Worm (Caenorhabditis elegans) whole organism, mixed stage, embryonic: Measurements from ENCODE around the gene irld-62.

Source experiments
- cnd-1 ChIP-seq: fragments of 200-800 bp; sonication (Bioruptor generic); optimal IDR thresholded peaks from 2 replicates; lab custom pipeline; 2018; ENCODE audit warnings: mild to moderate bottlenecking, missing genetic modification characterization, missing compliant biosample characterization
- drap-1 ChIP-seq: fragments of 200-800 bp; sonication (Bioruptor generic); optimal IDR thresholded peaks from 3 replicates; lab custom pipeline; 2018; ENCODE audit warnings: mild to moderate bottlenecking, missing genetic modification characterization, missing compliant biosample characterization
- mep-1 ChIP-seq: fragments of 150-350 bp; optimal IDR thresholded peaks from 2 replicates; lab custom pipeline; 2017; ENCODE audit warnings: missing biosample characterization, missing genetic modification reagents, missing genetic modification characterization, inconsistent platforms
- nhr-2 ChIP-seq: fragments of 150-350 bp; optimal IDR thresholded peaks from 2 replicates; lab custom pipeline; 2014; ENCODE audit warnings: missing biosample characterization, missing genetic modification characterization
- nhr-28 ChIP-seq: fragments of 150-350 bp; optimal IDR thresholded peaks from 2 replicates; lab custom pipeline; 2014; ENCODE audit warnings: missing biosample characterization, missing genetic modification characterization
- sem-2 ChIP-seq: fragments of 200-800 bp; sonication (Bioruptor generic); optimal IDR thresholded peaks from 2 replicates; lab custom pipeline; 2018; ENCODE audit warnings: mild to moderate bottlenecking, missing genetic modification characterization, missing compliant biosample characterization
- snpc-4 ChIP-seq: fragments of 150-350 bp; optimal IDR thresholded peaks from 2 replicates; lab custom pipeline; 2014; ENCODE audit warnings: missing biosample characterization, missing genetic modification characterization
- unc-120 ChIP-seq: sonication (generic microtip); optimal IDR thresholded peaks from 2 replicates; lab custom pipeline; 2017; ENCODE audit warnings: missing genetic modification characterization, missing compliant biosample characterization; ENCODE audit not compliant: poor library complexity, severe bottlenecking
- unc-39 ChIP-seq: fragments of 150-350 bp; optimal IDR thresholded peaks from 2 replicates; lab custom pipeline; 2014; ENCODE audit warnings: missing biosample characterization, missing genetic modification characterization
- unc-62 ChIP-seq: fragments of 150-350 bp; optimal IDR thresholded peaks from 2 replicates; lab custom pipeline; 2014; ENCODE audit warnings: missing biosample characterization, missing genetic modification reagents, missing genetic modification characterization
- ztf-11 ChIP-seq: fragments of 150-350 bp; optimal IDR thresholded peaks from 2 replicates; lab custom pipeline; 2014; ENCODE audit warnings: missing biosample characterization, missing genetic modification characterization

ce11 chrV:15285984-15286383 is 24.9 kb upstream of the irld-62 start:
- no peak for TF ChIP-seq unc-62 (GFP tag; lab: Kevin White, UChicago)
- TF ChIP-seq unc-120: no peak
- no peak for TF ChIP-seq unc-39
- no peak for TF ChIP-seq cnd-1 (tag; lab: Kevin White, UChicago)
- TF ChIP-seq mep-1 (tag; lab: Kevin White, UChicago): no peak
- no peak for TF ChIP-seq drap-1 (GFP tag; lab: Kevin White, UChicago)
- no peak for TF ChIP-seq snpc-4 (tag; lab: Kevin White, UChicago)
- TF ChIP-seq sem-2 (GFP tag; lab: Kevin White, UChicago): no peak
- no peak for TF ChIP-seq ztf-11 (tag; lab: Kevin White, UChicago)
- no peak for TF ChIP-seq nhr-2 (tag; lab: Kevin White, UChicago)
- no peak for TF ChIP-seq nhr-28 (tag; lab: Kevin White, UChicago)
